Worm (Caenorhabditis elegans): ENCODE results near the gene isp-1.

- TF ChIP-seq snpc-4 (tag; optimal IDR thresholded peaks at IDR 0.05) (no peak), unc-62 (GFP tag; optimal IDR thresholded peaks at IDR 0.05) (no peak), mab-5 (tag; optimal IDR thresholded peaks at IDR 0.05) (no peak), ceh-43 (GFP tag; optimal IDR thresholded peaks at IDR 0.05) (no peak), ztf-11 (tag; optimal IDR thresholded peaks at IDR 0.05) (no peak), lin-32 (GFP tag; optimal IDR thresholded peaks at IDR 0.05) (no peak), nhr-76 (tag; optimal IDR thresholded peaks at IDR 0.05) (no peak), ceh-83 (GFP tag; optimal IDR thresholded peaks at IDR 0.05) (no peak), elt-1 (tag; optimal IDR thresholded peaks at IDR 0.05; ENCODE audit: borderline replicate concordance, insufficient read depth) (no peak), ham-2 (GFP tag; optimal IDR thresholded peaks at IDR 0.05) (no peak), hlh-1 (tag; optimal IDR thresholded peaks at IDR 0.05) (no peak), lsy-2 (tag; optimal IDR thresholded peaks at IDR 0.05) (no peak)
These were observed 5.7 kb downstream of the isp-1 start, which contains the start of the genes ndub-11 and moc-3 for ce11 chrIV:8130131-8130611.

Data from whole organism, mixed stage, embryonic.